Fruit fly (Drosophila melanogaster) whole organism, embryonic: Measurements from ENCODE around the gene nesd.
A peak's percentile ranks its signal among the peaks of the same experiment; 100 is the strongest.

Source experiments
- Ada2b ChIP-seq: fragments of 200-800 bp; sonication (Bioruptor generic); IDR thresholded peaks from 2 replicates; pipeline ENCODE4 v1.3.6; 2022; ENCODE audit warnings: missing biosample characterization, missing genetic modification characterization
- Adf1 ChIP-seq: fragments of 200-800 bp; sonication (Bioruptor generic); IDR thresholded peaks from 2 replicates; pipeline ENCODE4 v1.3.6; 2022; ENCODE audit warnings: missing biosample characterization, missing genetic modification characterization
- CG11093 ChIP-seq: fragments of 200-800 bp; sonication (Bioruptor generic); IDR thresholded peaks from 3 replicates; pipeline ENCODE4 v1.3.6; 2022; ENCODE audit warnings: missing biosample characterization, missing genetic modification characterization
- CG1233 ChIP-seq: fragments of 200-800 bp; sonication (Bioruptor generic); optimal IDR thresholded peaks from 4 replicates; lab custom pipeline; 2018; ENCODE audit warnings: missing biosample characterization, mild to moderate bottlenecking, missing genetic modification characterization
- CG13296 ChIP-seq: fragments of 200-800 bp; sonication (Bioruptor generic); optimal IDR thresholded peaks from 3 replicates; lab custom pipeline; 2018; ENCODE audit warnings: missing biosample characterization, mild to moderate bottlenecking, missing genetic modification characterization
- CG13624 ChIP-seq: fragments of 200-800 bp; sonication (Bioruptor generic); optimal IDR thresholded peaks from 2 replicates; lab custom pipeline; 2016; ENCODE audit warnings: missing biosample characterization, missing genetic modification characterization
- CG13894 ChIP-seq: fragments of 200-800 bp; sonication (Bioruptor generic); optimal IDR thresholded peaks from 3 replicates; lab custom pipeline; 2018; ENCODE audit warnings: missing biosample characterization, mild to moderate bottlenecking, missing genetic modification characterization, moderate library complexity
- CG1602 ChIP-seq: fragments of 200-800 bp; sonication (Bioruptor generic); optimal IDR thresholded peaks from 3 replicates; lab custom pipeline; 2016; ENCODE audit warnings: missing biosample characterization, missing genetic modification characterization
- CG31224 ChIP-seq: fragments of 200-800 bp; sonication (Bioruptor generic); IDR thresholded peaks from 2 replicates; pipeline ENCODE4 v1.3.6; 2022; ENCODE audit warnings: missing biosample characterization, missing genetic modification characterization
- CG31388 ChIP-seq: fragments of 200-800 bp; sonication (Bioruptor generic); optimal IDR thresholded peaks from 2 replicates; lab custom pipeline; 2016; ENCODE audit warnings: missing biosample characterization, missing genetic modification characterization
- CG3163 ChIP-seq: fragments of 200-800 bp; sonication (Bioruptor generic); optimal IDR thresholded peaks from 3 replicates; lab custom pipeline; 2016; ENCODE audit warnings: missing biosample characterization, missing genetic modification characterization
- CG32767 ChIP-seq: fragments of 200-800 bp; sonication (Bioruptor generic); IDR thresholded peaks from 2 replicates; pipeline ENCODE4 v1.3.6; 2022; ENCODE audit warnings: missing biosample characterization, missing genetic modification characterization
- CG4424 ChIP-seq: fragments of 200-800 bp; sonication (Bioruptor generic); optimal IDR thresholded peaks from 3 replicates; lab custom pipeline; 2016; ENCODE audit warnings: missing biosample characterization, missing genetic modification characterization
- CG6854 ChIP-seq: fragments of 200-800 bp; sonication (Bioruptor generic); optimal IDR thresholded peaks from 3 replicates; lab custom pipeline; 2017; ENCODE audit warnings: missing biosample characterization, mild to moderate bottlenecking, missing genetic modification characterization
- CkIIα-i1 ChIP-seq: fragments of 200-800 bp; sonication (Bioruptor generic); IDR thresholded peaks from 2 replicates; pipeline ENCODE4 v1.3.6; 2022; ENCODE audit warnings: missing biosample characterization, missing genetic modification characterization
- CoRest ChIP-seq: fragments of 200-800 bp; sonication (Bioruptor generic); optimal IDR thresholded peaks from 3 replicates; lab custom pipeline; 2018; ENCODE audit warnings: missing biosample characterization, mild to moderate bottlenecking, missing genetic modification characterization, moderate library complexity
- D19B ChIP-seq: fragments of 200-800 bp; sonication (Bioruptor generic); optimal IDR thresholded peaks from 2 replicates; lab custom pipeline; 2017; ENCODE audit warnings: missing biosample characterization, mild to moderate bottlenecking, missing genetic modification characterization
- Dp ChIP-seq: fragments of 200-800 bp; sonication (Bioruptor generic); optimal IDR thresholded peaks from 2 replicates; lab custom pipeline; 2018; ENCODE audit warnings: missing biosample characterization, mild to moderate bottlenecking, missing genetic modification characterization, moderate library complexity
- Ets97D ChIP-seq: fragments of 200-800 bp; sonication (Bioruptor generic); optimal IDR thresholded peaks from 3 replicates; lab custom pipeline; 2016; ENCODE audit warnings: missing biosample characterization, missing genetic modification characterization
- Fer1 ChIP-seq: fragments of 200-800 bp; sonication (Bioruptor generic); optimal IDR thresholded peaks from 2 replicates; lab custom pipeline; 2017; ENCODE audit warnings: missing biosample characterization, mild to moderate bottlenecking, missing genetic modification characterization
- Hand ChIP-seq: fragments of 200-800 bp; sonication (Bioruptor generic); optimal IDR thresholded peaks from 2 replicates; lab custom pipeline; 2017; ENCODE audit warnings: mild to moderate bottlenecking, missing biosample characterization, missing genetic modification reagents, missing genetic modification characterization
- HmgZ ChIP-seq: fragments of 200-800 bp; sonication (Bioruptor generic); optimal IDR thresholded peaks from 2 replicates; lab custom pipeline; 2018; ENCODE audit warnings: missing biosample characterization, mild to moderate bottlenecking, missing genetic modification characterization
- Hr3 ChIP-seq: fragments of 200-800 bp; sonication (Bioruptor generic); optimal IDR thresholded peaks from 3 replicates; lab custom pipeline; 2016; ENCODE audit warnings: missing biosample characterization, missing genetic modification characterization
- Hr51 ChIP-seq, 2 experiments: fragments of 200-800 bp; sonication (Bioruptor generic); optimal IDR thresholded peaks; 2 replicates in 1 of 2; 3 replicates in 1 of 2; lab custom pipeline; 2016 to 2018; ENCODE audit warnings: missing biosample characterization in 2 of 2, missing genetic modification characterization in 2 of 2, mild to moderate bottlenecking in 1 of 2, moderate library complexity in 1 of 2
- MESR4 ChIP-seq: fragments of 200-800 bp; sonication (Bioruptor generic); optimal IDR thresholded peaks from 2 replicates; lab custom pipeline; 2018; ENCODE audit warnings: missing biosample characterization, mild to moderate bottlenecking, missing genetic modification characterization, moderate library complexity
- NC2β ChIP-seq: fragments of 200-800 bp; sonication (Bioruptor generic); optimal IDR thresholded peaks from 2 replicates; lab custom pipeline; 2016; ENCODE audit warnings: missing biosample characterization, missing genetic modification characterization
- Nf-YA ChIP-seq: fragments of 200-800 bp; sonication (Bioruptor generic); IDR thresholded peaks from 2 replicates; pipeline ENCODE4 v1.3.6; 2022; ENCODE audit warnings: missing biosample characterization, missing genetic modification characterization
- TFAM ChIP-seq: fragments of 200-800 bp; sonication (Bioruptor generic); optimal IDR thresholded peaks from 2 replicates; lab custom pipeline; 2017; ENCODE audit warnings: missing biosample characterization, missing genetic modification characterization, inconsistent platforms
- br ChIP-seq: fragments of >200 bp; optimal IDR thresholded peaks from 2 replicates; lab custom pipeline; 2017
- corto ChIP-seq: fragments of 200-800 bp; sonication (Bioruptor generic); optimal IDR thresholded peaks from 2 replicates; lab custom pipeline; 2016; ENCODE audit warnings: missing biosample characterization, mild to moderate bottlenecking, missing genetic modification characterization, moderate library complexity
- crol ChIP-seq: fragments of 200-800 bp; sonication (Bioruptor generic); IDR thresholded peaks from 2 replicates; pipeline ENCODE4 v1.3.6; 2022; ENCODE audit warnings: missing biosample characterization, missing genetic modification characterization
- da ChIP-seq: fragments of 200-800 bp; sonication (Bioruptor generic); optimal IDR thresholded peaks from 2 replicates; lab custom pipeline; 2016; ENCODE audit warnings: missing biosample characterization, missing genetic modification characterization
- emc ChIP-seq: fragments of 200-800 bp; sonication (Bioruptor generic); optimal IDR thresholded peaks from 2 replicates; lab custom pipeline; 2016; ENCODE audit warnings: missing biosample characterization, missing genetic modification characterization
- esg ChIP-seq: fragments of 200-800 bp; sonication (Bioruptor generic); conservative IDR thresholded peaks from 2 replicates; pipeline ENCODE4 v1.3.6; 2022; ENCODE audit warnings: missing biosample characterization, missing genetic modification characterization
- eve ChIP-seq, 2 experiments: fragments of >200 bp; optimal IDR thresholded peaks; 2 replicates each; lab custom pipeline; 2017; ENCODE audit warnings: missing biosample characterization in 2 of 2, missing genetic modification characterization in 2 of 2
- fd64A ChIP-seq: fragments of 200-800 bp; sonication (Bioruptor generic); optimal IDR thresholded peaks from 3 replicates; lab custom pipeline; 2018; ENCODE audit warnings: missing biosample characterization, mild to moderate bottlenecking, missing genetic modification characterization
- gsb ChIP-seq: fragments of 200-800 bp; sonication (Bioruptor generic); IDR thresholded peaks from 2 replicates; pipeline ENCODE4 v1.3.6; 2022; ENCODE audit warnings: missing biosample characterization, missing genetic modification characterization
- gsb-n ChIP-seq: fragments of 200-800 bp; sonication (Bioruptor generic); optimal IDR thresholded peaks from 3 replicates; lab custom pipeline; 2018; ENCODE audit warnings: missing biosample characterization, mild to moderate bottlenecking, missing genetic modification characterization
- jing ChIP-seq: fragments of 200-800 bp; sonication (Bioruptor generic); optimal IDR thresholded peaks from 2 replicates; lab custom pipeline; 2018; ENCODE audit warnings: missing biosample characterization, mild to moderate bottlenecking, missing genetic modification characterization
- ken ChIP-seq: fragments of 200-800 bp; sonication (Bioruptor generic); IDR thresholded peaks from 3 replicates; pipeline ENCODE4 v1.3.6; 2022; ENCODE audit warnings: missing biosample characterization, missing genetic modification characterization
- nmo ChIP-seq: fragments of 200-800 bp; sonication (Bioruptor generic); optimal IDR thresholded peaks from 2 replicates; lab custom pipeline; 2018; ENCODE audit warnings: missing biosample characterization, mild to moderate bottlenecking, missing genetic modification characterization, moderate library complexity
- oc ChIP-seq: fragments of 200-800 bp; sonication (Bioruptor generic); optimal IDR thresholded peaks from 2 replicates; lab custom pipeline; 2018; ENCODE audit warnings: missing biosample characterization, mild to moderate bottlenecking, missing genetic modification characterization, moderate library complexity
- org-1 ChIP-seq: fragments of 200-800 bp; sonication (Bioruptor generic); optimal IDR thresholded peaks from 2 replicates; lab custom pipeline; 2017; ENCODE audit warnings: missing biosample characterization, missing genetic modification characterization
- pan ChIP-seq, 4 experiments: fragments of >200 bp in 3 of 4; fragments of 200-800 bp in 1 of 4; sonication (Bioruptor generic) in 1 of 4; optimal IDR thresholded peaks in 3 of 4; IDR thresholded peaks in 1 of 4; 2 replicates each; pipeline versions ENCODE4 v1.3.6 to Lab custom; 2017 to 2022; ENCODE audit warnings: missing biosample characterization in 2 of 4, missing genetic modification characterization in 2 of 4, mixed read lengths in 1 of 4
- pzg ChIP-seq: fragments of 200-800 bp; sonication (Bioruptor generic); optimal IDR thresholded peaks from 3 replicates; lab custom pipeline; 2018; ENCODE audit warnings: missing biosample characterization, mild to moderate bottlenecking, missing genetic modification characterization, moderate library complexity
- sisA ChIP-seq: fragments of 200-800 bp; sonication (Bioruptor generic); IDR thresholded peaks from 2 replicates; pipeline ENCODE4 v1.3.6; 2022; ENCODE audit warnings: missing biosample characterization, missing genetic modification characterization
- trh ChIP-seq: fragments of 200-800 bp; sonication (Bioruptor generic); optimal IDR thresholded peaks from 2 replicates; lab custom pipeline; 2016; ENCODE audit warnings: missing biosample characterization, missing genetic modification characterization
- tx ChIP-seq: fragments of 200-800 bp; sonication (Bioruptor generic); optimal IDR thresholded peaks from 2 replicates; lab custom pipeline; 2016; ENCODE audit warnings: missing biosample characterization, missing genetic modification characterization
- zen2 ChIP-seq: fragments of 200-800 bp; sonication (Bioruptor generic); IDR thresholded peaks from 3 replicates; pipeline ENCODE4 v1.3.6; 2022; ENCODE audit warnings: missing biosample characterization, missing genetic modification characterization; ENCODE audit not compliant: partially characterized antibody

The nesd gene

dm6 chr2L:20086295-20087096 lies 7.3 kb upstream of the nesd start (continued):
- peak; percentile 63 for TF ChIP-seq trh (GFP tag; lab: Kevin White, UChicago)
- peak; percentile 74 for TF ChIP-seq NC2β (GFP tag; lab: Kevin White, UChicago)
- peak; percentile 84 for TF ChIP-seq CG1233 (GFP tag; lab: Kevin White, UChicago)
- TF ChIP-seq CG31388 (GFP tag; lab: Kevin White, UChicago): no peak
- no peak for TF ChIP-seq pzg (GFP tag; lab: Kevin White, UChicago)
- peak; percentile 71 for TF ChIP-seq CG6854
- TF ChIP-seq CG32767 (GFP tag; lab: Robert Waterston, UW): no peak; the same call in 1 of the 2 replicates
- peak; percentile 87 for TF ChIP-seq CG13624 (GFP tag; lab: Kevin White, UChicago)
- peak; percentile 83 for TF ChIP-seq CoRest (tag; lab: Kevin White, UChicago)
- TF ChIP-seq TFAM (GFP tag; lab: Kevin White, UChicago): peak; percentile 48
- peak; percentile 26 for TF ChIP-seq MESR4 (GFP tag; lab: Kevin White, UChicago)
- peak; percentile 77 for TF ChIP-seq fd64A
- TF ChIP-seq Dp: no peak
- peak; percentile 78 for TF ChIP-seq nmo
- peak; percentile 74 for TF ChIP-seq tx
- TF ChIP-seq sisA: peak; percentile 81
- TF ChIP-seq jing (GFP tag; lab: Kevin White, UChicago): peak; percentile 62
- peak; percentile 86 for TF ChIP-seq oc
- peak; percentile 90 for TF ChIP-seq Adf1 (GFP tag; lab: Robert Waterston, UW)
- TF ChIP-seq zen2 (GFP tag; lab: Robert Waterston, UW): no peak
- peak; percentile 62 for TF ChIP-seq D19B (GFP tag; lab: Kevin White, UChicago)
- no peak for TF ChIP-seq pan (optimal IDR thresholded peaks at IDR 0.05; lab: Kevin White, UChicago)
- peak in 1 of 2 experiments; percentile 92 for TF ChIP-seq pan (GFP tag; optimal IDR thresholded peaks at IDR 0.05 in 1 of 2, IDR thresholded peaks at IDR 0.05 in 1 of 2)
- TF ChIP-seq Hr3 (GFP tag; lab: Kevin White, UChicago): peak; percentile 78
- TF ChIP-seq emc (GFP tag; lab: Kevin White, UChicago): peak; percentile 32
- TF ChIP-seq gsb (GFP tag; lab: Robert Waterston, UW): peak; percentile 68
- no peak for TF ChIP-seq eve (GFP tag; optimal IDR thresholded peaks at IDR 0.05; lab: Kevin White, UChicago)
- peak; percentile 78 for TF ChIP-seq org-1
- peak; percentile 77 for TF ChIP-seq CG4424
- peak; percentile 14 for TF ChIP-seq CG13894 (tag; lab: Kevin White, UChicago)
- TF ChIP-seq Hr51 (GFP tag; optimal IDR thresholded peaks at IDR 0.05; lab: Kevin White, UChicago): peak; percentile 70 to 87
- peak; percentile 54 for TF ChIP-seq CG3163
- peak; percentile 23 for TF ChIP-seq Ets97D (GFP tag; lab: Kevin White, UChicago)
- TF ChIP-seq CG1602 (GFP tag; lab: Kevin White, UChicago): peak; percentile 79
- TF ChIP-seq CkIIα-i1 (GFP tag; lab: Robert Waterston, UW): no peak
- TF ChIP-seq CG31224 (GFP tag; lab: Robert Waterston, UW): peak; percentile 18
- peak; percentile 22 for TF ChIP-seq da (GFP tag; lab: Kevin White, UChicago)
- peak; percentile 78 for TF ChIP-seq Ada2b
- TF ChIP-seq CG13296 (GFP tag; lab: Kevin White, UChicago): peak; percentile 85
- TF ChIP-seq Nf-YA: peak; percentile 73
- TF ChIP-seq crol: peak; percentile 83
- TF ChIP-seq corto: peak; percentile 89
- peak; percentile 84 for TF ChIP-seq CG11093 (GFP tag; lab: Robert Waterston, UW)
- TF ChIP-seq ken (GFP tag; lab: Robert Waterston, UW): peak; percentile 85; the same call in 2 of the 3 replicates
- TF ChIP-seq br (lab: Kevin White, UChicago): no peak
- TF ChIP-seq esg (GFP tag; lab: Robert Waterston, UW): peak; percentile 88
- TF ChIP-seq Hand (GFP tag; lab: Kevin White, UChicago): peak; percentile 62
- peak; percentile 89 for TF ChIP-seq Fer1 (GFP tag; lab: Kevin White, UChicago)
- TF ChIP-seq HmgZ (tag; lab: Kevin White, UChicago): peak; percentile 53
- peak; percentile 84 for TF ChIP-seq gsb-n (tag; lab: Kevin White, UChicago)
